Fruit fly (Drosophila melanogaster) whole organism, embryonic: Measurements from ENCODE around the gene CG17625.

Experiments
- Abd-B ChIP-seq: fragments of 200-800 bp; sonication (Bioruptor generic); optimal IDR thresholded peaks from 2 replicates; lab custom pipeline; 2018; ENCODE audit warnings: missing biosample characterization, mild to moderate bottlenecking, missing genetic modification characterization, moderate library complexity
- BtbVII ChIP-seq: fragments of 200-800 bp; sonication (Bioruptor generic); optimal IDR thresholded peaks from 3 replicates; lab custom pipeline; 2017; ENCODE audit warnings: missing biosample characterization, mild to moderate bottlenecking, missing genetic modification characterization
- CG10274 ChIP-seq: fragments of 200-800 bp; sonication (Bioruptor generic); optimal IDR thresholded peaks from 3 replicates; lab custom pipeline; 2017; ENCODE audit warnings: missing biosample characterization, mild to moderate bottlenecking, missing genetic modification characterization
- CG10431 ChIP-seq: fragments of 200-800 bp; sonication (Bioruptor generic); optimal IDR thresholded peaks from 3 replicates; lab custom pipeline; 2018; ENCODE audit warnings: missing biosample characterization, mild to moderate bottlenecking, missing genetic modification characterization
- CG12744 ChIP-seq: fragments of 200-800 bp; sonication (Bioruptor generic); optimal IDR thresholded peaks from 2 replicates; lab custom pipeline; 2016; ENCODE audit warnings: missing biosample characterization, missing genetic modification characterization
- CG14860 ChIP-seq: fragments of 200-800 bp; sonication (Bioruptor generic); IDR thresholded peaks from 3 replicates; pipeline ENCODE4 v1.3.6; 2022; ENCODE audit warnings: missing biosample characterization, missing genetic modification characterization; ENCODE audit not compliant: partially characterized antibody
- CG15011 ChIP-seq: fragments of 200-800 bp; sonication (Bioruptor generic); optimal IDR thresholded peaks from 3 replicates; lab custom pipeline; 2018; ENCODE audit warnings: missing biosample characterization, mild to moderate bottlenecking, missing genetic modification characterization
- CG17802 ChIP-seq: fragments of 200-800 bp; sonication (Bioruptor generic); optimal IDR thresholded peaks from 2 replicates; lab custom pipeline; 2018; ENCODE audit warnings: missing biosample characterization, mild to moderate bottlenecking, missing genetic modification characterization, moderate library complexity
- CG17912 ChIP-seq: fragments of 200-800 bp; sonication (Bioruptor generic); optimal IDR thresholded peaks from 2 replicates; lab custom pipeline; 2018; ENCODE audit warnings: missing biosample characterization, mild to moderate bottlenecking, missing genetic modification characterization
- CG18476 ChIP-seq: fragments of 200-800 bp; sonication (Bioruptor generic); optimal IDR thresholded peaks from 2 replicates; lab custom pipeline; 2016; ENCODE audit warnings: missing biosample characterization, mild to moderate bottlenecking, missing genetic modification characterization
- CG30403 ChIP-seq: fragments of 200-800 bp; sonication (Bioruptor generic); optimal IDR thresholded peaks from 3 replicates; lab custom pipeline; 2016; ENCODE audit warnings: missing biosample characterization, missing genetic modification characterization
- CG33557 ChIP-seq: fragments of 200-800 bp; sonication (Bioruptor generic); optimal IDR thresholded peaks from 2 replicates; lab custom pipeline; 2019; ENCODE audit warnings: missing biosample characterization, mild to moderate bottlenecking, missing genetic modification characterization, moderate library complexity
- CG34224 ChIP-seq: fragments of 200-800 bp; sonication (Bioruptor generic); IDR thresholded peaks from 3 replicates; pipeline ENCODE4 v1.3.6; 2022; ENCODE audit warnings: missing biosample characterization, missing genetic modification characterization; ENCODE audit not compliant: partially characterized antibody
- CG3726 ChIP-seq: fragments of 200-800 bp; sonication (Bioruptor generic); IDR thresholded peaks from 3 replicates; pipeline ENCODE4, ENCODE4 v1.3.6; 2022; ENCODE audit warnings: missing biosample characterization, missing genetic modification characterization
- CG43689 ChIP-seq: fragments of 200-800 bp; sonication (Bioruptor generic); IDR thresholded peaks from 2 replicates; pipeline ENCODE4 v1.3.6; 2022; ENCODE audit warnings: missing biosample characterization, missing genetic modification characterization
- CG7786 ChIP-seq: fragments of 200-800 bp; sonication (Bioruptor generic); optimal IDR thresholded peaks from 2 replicates; lab custom pipeline; 2016; ENCODE audit warnings: missing biosample characterization, missing genetic modification characterization
- CG7963 ChIP-seq: fragments of 200-800 bp; sonication (Bioruptor generic); IDR thresholded peaks from 3 replicates; pipeline ENCODE4 v1.3.6; 2022; ENCODE audit warnings: missing biosample characterization, missing genetic modification characterization; ENCODE audit not compliant: partially characterized antibody
- CG7987 ChIP-seq: fragments of 200-800 bp; sonication (Bioruptor generic); optimal IDR thresholded peaks from 2 replicates; lab custom pipeline; 2018; ENCODE audit warnings: missing biosample characterization, mild to moderate bottlenecking, missing genetic modification characterization, moderate library complexity
- CG8290 ChIP-seq, 3 experiments: fragments of 200-800 bp; sonication (Bioruptor generic); optimal IDR thresholded peaks; 2 replicates each; lab custom pipeline; 2016 to 2019; ENCODE audit warnings: missing biosample characterization in 3 of 3, missing genetic modification characterization in 3 of 3, mild to moderate bottlenecking in 2 of 3, moderate library complexity in 1 of 3
- CrebB ChIP-seq: fragments of 200-800 bp; sonication (Bioruptor generic); optimal IDR thresholded peaks from 3 replicates; lab custom pipeline; 2018; ENCODE audit warnings: missing biosample characterization, mild to moderate bottlenecking, missing genetic modification characterization
- Drgx ChIP-seq: fragments of 200-800 bp; sonication (Bioruptor generic); IDR thresholded peaks from 2 replicates; pipeline ENCODE4 v1.3.6; 2022; ENCODE audit warnings: missing biosample characterization, missing genetic modification characterization
- H15 ChIP-seq: fragments of 200-800 bp; sonication (Bioruptor generic); IDR thresholded peaks from 3 replicates; pipeline ENCODE4 v1.3.6; 2022; ENCODE audit warnings: missing biosample characterization, missing genetic modification characterization
- HLH3B ChIP-seq: fragments of 200-800 bp; sonication (Bioruptor generic); IDR thresholded peaks from 2 replicates; pipeline ENCODE4 v1.3.6; 2022; ENCODE audit warnings: missing biosample characterization, missing genetic modification characterization
- Hmr ChIP-seq: fragments of 200-800 bp; sonication (Bioruptor generic); optimal IDR thresholded peaks from 3 replicates; lab custom pipeline; 2017; ENCODE audit warnings: mild to moderate bottlenecking, missing biosample characterization, missing genetic modification reagents, missing genetic modification characterization
- Mad ChIP-seq: fragments of 200-800 bp; sonication (Bioruptor generic); optimal IDR thresholded peaks from 2 replicates; lab custom pipeline; 2016; ENCODE audit warnings: missing biosample characterization, missing genetic modification characterization
- NC2β ChIP-seq: fragments of 200-800 bp; sonication (Bioruptor generic); optimal IDR thresholded peaks from 2 replicates; lab custom pipeline; 2016; ENCODE audit warnings: missing biosample characterization, missing genetic modification characterization
- Tbp ChIP-seq: fragments of >200 bp; optimal IDR thresholded peaks from 2 replicates; lab custom pipeline; 2018; ENCODE audit warnings: missing biosample characterization, missing genetic modification characterization
- ab ChIP-seq: fragments of 200-800 bp; sonication (Bioruptor generic); optimal IDR thresholded peaks from 2 replicates; lab custom pipeline; 2016; ENCODE audit warnings: missing biosample characterization, missing genetic modification characterization
- aop ChIP-seq: fragments of 200-800 bp; sonication (Bioruptor generic); IDR thresholded peaks from 2 replicates; pipeline ENCODE4 v1.3.6; 2022; ENCODE audit warnings: missing biosample characterization, missing genetic modification characterization
- ase ChIP-seq: fragments of 200-800 bp; sonication (Bioruptor generic); IDR thresholded peaks from 3 replicates; pipeline ENCODE4 v1.3.6; 2022; ENCODE audit warnings: missing biosample characterization, missing genetic modification characterization
- chinmo ChIP-seq: fragments of 200-800 bp; sonication (Bioruptor generic); IDR thresholded peaks from 4 replicates; pipeline ENCODE4 v1.3.6; 2022; ENCODE audit warnings: missing biosample characterization, missing genetic modification characterization; ENCODE audit not compliant: partially characterized antibody
- chn ChIP-seq: fragments of 200-800 bp; sonication (Bioruptor generic); optimal IDR thresholded peaks from 2 replicates; lab custom pipeline; 2016; ENCODE audit warnings: missing biosample characterization, missing genetic modification characterization
- ci ChIP-seq: fragments of 200-800 bp; sonication (Bioruptor generic); IDR thresholded peaks from 3 replicates; pipeline ENCODE4 v1.3.6; 2022; ENCODE audit warnings: missing biosample characterization, missing genetic modification characterization
- cwo ChIP-seq: fragments of 200-800 bp; sonication (Bioruptor generic); optimal IDR thresholded peaks from 3 replicates; lab custom pipeline; 2017; ENCODE audit warnings: missing biosample characterization, missing genetic modification characterization, mild to moderate bottlenecking, moderate library complexity, missing genetic modification reagents
- dan ChIP-seq: fragments of 200-800 bp; sonication (Bioruptor generic); IDR thresholded peaks from 2 replicates; pipeline ENCODE4 v1.3.6; 2022; ENCODE audit warnings: missing biosample characterization, missing genetic modification characterization
- danr ChIP-seq: fragments of 200-800 bp; sonication (Bioruptor generic); IDR thresholded peaks from 2 replicates; pipeline ENCODE4 v1.3.6; 2022; ENCODE audit warnings: missing biosample characterization, missing genetic modification characterization
- ewg ChIP-seq: fragments of 200-800 bp; sonication (Bioruptor generic); optimal IDR thresholded peaks from 3 replicates; lab custom pipeline; 2017; ENCODE audit warnings: mild to moderate bottlenecking, missing biosample characterization, missing genetic modification reagents, missing genetic modification characterization
- ftz-f1 ChIP-seq: fragments of 200-800 bp; sonication (Bioruptor generic); optimal IDR thresholded peaks from 2 replicates; lab custom pipeline; 2016; ENCODE audit warnings: missing biosample characterization, missing genetic modification characterization
- gcm ChIP-seq: fragments of 200-800 bp; sonication (Bioruptor generic); optimal IDR thresholded peaks from 2 replicates; lab custom pipeline; 2019; ENCODE audit warnings: missing biosample characterization, mild to moderate bottlenecking, missing genetic modification characterization, moderate library complexity
- gsb-n ChIP-seq: fragments of 200-800 bp; sonication (Bioruptor generic); optimal IDR thresholded peaks from 3 replicates; lab custom pipeline; 2018; ENCODE audit warnings: missing biosample characterization, mild to moderate bottlenecking, missing genetic modification characterization
- kay ChIP-seq: fragments of 200-800 bp; sonication (Bioruptor generic); optimal IDR thresholded peaks from 2 replicates; lab custom pipeline; 2016; ENCODE audit warnings: missing biosample characterization, missing genetic modification characterization
- org-1 ChIP-seq: fragments of 200-800 bp; sonication (Bioruptor generic); optimal IDR thresholded peaks from 2 replicates; lab custom pipeline; 2017; ENCODE audit warnings: missing biosample characterization, missing genetic modification characterization
- pros ChIP-seq: fragments of 200-800 bp; sonication (Bioruptor generic); optimal IDR thresholded peaks from 3 replicates; lab custom pipeline; 2019; ENCODE audit warnings: missing biosample characterization, mild to moderate bottlenecking, missing genetic modification characterization, moderate library complexity
- psq ChIP-seq: fragments of 200-800 bp; sonication (Bioruptor generic); optimal IDR thresholded peaks from 2 replicates; lab custom pipeline; 2017; ENCODE audit warnings: missing biosample characterization, missing genetic modification characterization
- sens ChIP-seq: fragments of 200-800 bp; sonication (Bioruptor generic); peaks from one replicate; lab custom pipeline; 2016; ENCODE audit warnings: missing biosample characterization, missing genetic modification characterization
- seq ChIP-seq: fragments of 200-800 bp; sonication (Bioruptor generic); IDR thresholded peaks from 2 replicates; pipeline ENCODE4 v1.3.6; 2022; ENCODE audit warnings: missing biosample characterization, missing genetic modification characterization
- ttk ChIP-seq: fragments of 200-800 bp; sonication (Bioruptor generic); IDR thresholded peaks from 2 replicates; pipeline ENCODE4 v2.1.2; 2022; ENCODE audit warnings: missing biosample characterization, missing genetic modification characterization
- unpg ChIP-seq: fragments of 200-800 bp; sonication (Bioruptor generic); optimal IDR thresholded peaks from 3 replicates; lab custom pipeline; 2018; ENCODE audit warnings: missing biosample characterization, mild to moderate bottlenecking, missing genetic modification characterization, moderate library complexity
- zen2 ChIP-seq: fragments of 200-800 bp; sonication (Bioruptor generic); IDR thresholded peaks from 3 replicates; pipeline ENCODE4 v1.3.6; 2022; ENCODE audit warnings: missing biosample characterization, missing genetic modification characterization; ENCODE audit not compliant: partially characterized antibody
- zf30C ChIP-seq: fragments of 200-800 bp; sonication (Bioruptor generic); optimal IDR thresholded peaks from 3 replicates; lab custom pipeline; 2018; ENCODE audit warnings: missing biosample characterization, mild to moderate bottlenecking, missing genetic modification characterization

Gene CG17625

dm6 chr3R:22690311-22690710 lies 3.7 kb downstream of the CG17625 start, which contains the start of the genes wfs1 and Nup133 (continued):
- TF ChIP-seq sens (GFP tag; lab: Kevin White, UChicago) (peak; percentile 64), aop (no peak), ase (no peak), ci (0 out of 3 replicates have a peak, but pooled peaks have one; percentile 16), dan (no peak), CG7987 (GFP tag; lab: Kevin White, UChicago) (peak; percentile 45), zf30C (GFP tag; lab: Kevin White, UChicago) (no peak), unpg (GFP tag; lab: Kevin White, UChicago) (peak; percentile 84), H15 (peak; percentile 46; the same call in 1 of the 3 replicates), CG8290 (GFP tag; optimal IDR thresholded peaks at IDR 0.05; lab: Kevin White, UChicago) (no peak), CG8290 (tag; optimal IDR thresholded peaks at IDR 0.05; lab: Kevin White, UChicago) (no peak), ttk (GFP tag; lab: Robert Waterston, UW) (peak; percentile 53), ab (GFP tag; lab: Kevin White, UChicago) (no peak), CrebB (tag; lab: Kevin White, UChicago) (peak; percentile 28), NC2β (GFP tag; lab: Kevin White, UChicago) (no peak), chn (GFP tag; lab: Kevin White, UChicago) (peak; percentile 9), BtbVII (GFP tag; lab: Kevin White, UChicago) (peak; percentile 35), CG12744 (GFP tag; lab: Kevin White, UChicago) (no peak), Abd-B (GFP tag; lab: Kevin White, UChicago) (peak; percentile 68), ftz-f1 (GFP tag; lab: Kevin White, UChicago) (no peak), Drgx (GFP tag; lab: Robert Waterston, UW) (no peak; the same call in 1 of the 2 replicates), CG17912 (no peak), CG18476 (no peak), seq (GFP tag; lab: Robert Waterston, UW) (no peak), psq (GFP tag; lab: Kevin White, UChicago) (peak; percentile 19), CG17802 (tag; lab: Kevin White, UChicago) (peak; percentile 14), Tbp (no peak), kay (peak; percentile 55), ewg (GFP tag; lab: Kevin White, UChicago) (peak; percentile 46), gsb-n (tag; lab: Kevin White, UChicago) (peak; percentile 78), CG43689 (GFP tag; lab: Robert Waterston, UW) (no peak), CG15011 (GFP tag; lab: Kevin White, UChicago) (peak; percentile 17), CG7786 (GFP tag; lab: Kevin White, UChicago) (no peak), danr (GFP tag; lab: Robert Waterston, UW) (no peak), org-1 (peak; percentile 15), HLH3B (GFP tag; lab: Robert Waterston, UW) (peak; percentile 72), zen2 (peak; percentile 58; the same call in 1 of the 3 replicates), CG3726 (GFP tag; lab: Robert Waterston, UW) (no peak), gcm (no peak), CG10274 (GFP tag; lab: Kevin White, UChicago) (no peak), Mad (GFP tag; lab: Kevin White, UChicago) (no peak), CG34224 (GFP tag; lab: Robert Waterston, UW) (peak; percentile 91), Hmr (GFP tag; lab: Kevin White, UChicago) (no peak), cwo (GFP tag; lab: Kevin White, UChicago) (no peak), CG33557 (GFP tag; lab: Kevin White, UChicago) (peak; percentile 86), pros (no peak), CG7963 (peak; percentile 52; the same call in 1 of the 3 replicates), CG10431 (GFP tag; lab: Kevin White, UChicago) (no peak), CG14860 (GFP tag; lab: Robert Waterston, UW) (peak; percentile 84), chinmo (GFP tag; lab: Robert Waterston, UW) (0 out of 4 replicates have a peak, but pooled peaks have one; percentile 69), CG30403 (peak; percentile 84)
